Worm (Caenorhabditis elegans): Measurements from ENCODE around the gene B0035.13.
"Not testable (repeated sequence)": the region's sequence is repeated elsewhere in the genome, so short reads cannot be mapped to it uniquely, and the experiment has no call there.

The B0035.13 gene

ce11 chrIV:11269483-11269882 is 37.0 kb downstream of the B0035.13 start:
- TF ChIP-seq bed-3 (GFP tag; optimal IDR thresholded peaks at IDR 0.05): no peak
- TF ChIP-seq nhr-2 (tag; optimal IDR thresholded peaks at IDR 0.05): no peak
- no peak for TF ChIP-seq nhr-76 (tag; optimal IDR thresholded peaks at IDR 0.05)
- no peak for TF ChIP-seq mls-2 (tag; optimal IDR thresholded peaks at IDR 0.05)
- TF ChIP-seq flh-1 (GFP tag; optimal IDR thresholded peaks at IDR 0.05): no peak
- no peak for TF ChIP-seq blmp-1 (tag; optimal IDR thresholded peaks at IDR 0.05)
- TF ChIP-seq sptf-1 (tag; optimal IDR thresholded peaks at IDR 0.05): no peak
- TF ChIP-seq pha-4 (tag; optimal IDR thresholded peaks at IDR 0.05): no peak
- TF ChIP-seq lin-13 (tag; optimal IDR thresholded peaks at IDR 0.05): no peak
- TF ChIP-seq nhr-237 (tag; optimal IDR thresholded peaks at IDR 0.05): no peak
- TF ChIP-seq elt-3 (tag; optimal IDR thresholded peaks at IDR 0.05): no peak
- TF ChIP-seq unc-39 (tag; optimal IDR thresholded peaks at IDR 0.05): no peak
- TF ChIP-seq lin-32 (GFP tag; optimal IDR thresholded peaks at IDR 0.05): no peak
- TF ChIP-seq cnd-1 (tag; optimal IDR thresholded peaks at IDR 0.05): no peak
- no peak for TF ChIP-seq ztf-11 (tag; optimal IDR thresholded peaks at IDR 0.05)
- TF ChIP-seq nhr-28 (tag; optimal IDR thresholded peaks at IDR 0.05): no peak
- no peak for TF ChIP-seq ceh-83 (GFP tag; optimal IDR thresholded peaks at IDR 0.05)

ce11 chrIV:11266090-11266489 is 40.4 kb downstream of the B0035.13 start, which contains the start of gene col-127:
TSS of gene col-127 (minus strand) at chrIV:11266190.
- no peak for TF ChIP-seq flh-1 (GFP tag; optimal IDR thresholded peaks at IDR 0.05)
- no peak for TF ChIP-seq mls-2 (tag; optimal IDR thresholded peaks at IDR 0.05)
- TF ChIP-seq unc-39 (tag; optimal IDR thresholded peaks at IDR 0.05): no peak

ce11 chrIV:11263101-11263500 is 43.4 kb downstream of the B0035.13 start, which contains the start of gene col-126:
TSS of gene col-126 (plus strand) at chrIV:11263401.
- not testable (repeated sequence) for TF ChIP-seq ceh-39 (tag; optimal IDR thresholded peaks at IDR 0.05); tbx-8 (GFP tag; optimal IDR thresholded peaks at IDR 0.05); lin-32 (GFP tag; optimal IDR thresholded peaks at IDR 0.05)

- TF ChIP-seq unc-120 (tag; optimal IDR thresholded peaks at IDR 0.05; ENCODE audit: poor library complexity, severe bottlenecking) (no peak), blmp-1 (tag; optimal IDR thresholded peaks at IDR 0.05) (no peak), hlh-1 (tag; optimal IDR thresholded peaks at IDR 0.05) (no peak), mls-2 (tag; optimal IDR thresholded peaks at IDR 0.05) (no peak), lin-13 (tag; optimal IDR thresholded peaks at IDR 0.05) (no peak), ceh-43 (GFP tag; optimal IDR thresholded peaks at IDR 0.05) (no peak), nhr-76 (tag; optimal IDR thresholded peaks at IDR 0.05) (no peak)
Observed at ce11 chrIV:11261535-11261934, 45.0 kb downstream of the B0035.13 start, which contains the start of gene F54D1.1. TSS of gene F54D1.1 (plus strand) at chrIV:11261835.

ce11 chrIV:11260544-11261227 is 45.8 kb downstream of the B0035.13 start, which contains the start of gene C05C12.5:
TSS of gene C05C12.5 (minus strand) at chrIV:11261185.
- TF ChIP-seq ceh-39 (tag; optimal IDR thresholded peaks at IDR 0.05) (no peak), pha-4 (tag; optimal IDR thresholded peaks at IDR 0.05) (no peak), unc-120 (tag; optimal IDR thresholded peaks at IDR 0.05; ENCODE audit: poor library complexity, severe bottlenecking) (no peak), flh-1 (GFP tag; optimal IDR thresholded peaks at IDR 0.05) (no peak), unc-62 (GFP tag; optimal IDR thresholded peaks at IDR 0.05) (no peak), ham-2 (GFP tag; optimal IDR thresholded peaks at IDR 0.05) (no peak), mep-1 (tag; optimal IDR thresholded peaks at IDR 0.05) (no peak), ces-1 (GFP tag; optimal IDR thresholded peaks at IDR 0.05) (no peak), sptf-1 (tag; optimal IDR thresholded peaks at IDR 0.05) (no peak), drap-1 (GFP tag; optimal IDR thresholded peaks at IDR 0.05) (no peak)

ce11 chrIV:11259485-11259972 is 47.0 kb downstream of the B0035.13 start, which contains the start of gene gtl-1:
TSS of gene gtl-1 (minus strand) at chrIV:11259535.
- no peak for TF ChIP-seq nhr-2 (tag; optimal IDR thresholded peaks at IDR 0.05)
- TF ChIP-seq unc-62 (GFP tag; optimal IDR thresholded peaks at IDR 0.05): no peak

Data from whole organism, mixed stage, embryonic.